Worm (Caenorhabditis elegans) whole organism, L1 larva: ENCODE data around the gene clec-137.

Source experiments
- ama-1 ChIP-seq: fragments of 150-350 bp; optimal IDR thresholded peaks from 2 replicates; lab custom pipeline; 2014
- blmp-1 ChIP-seq: fragments of 150-350 bp; optimal IDR thresholded peaks from 2 replicates; lab custom pipeline; 2014; ENCODE audit warnings: missing biosample characterization, missing genetic modification characterization
- ceh-82 ChIP-seq, 3 experiments: fragments of 150-350 bp in 1 of 3; sonication (generic microtip) in 2 of 3; optimal IDR thresholded peaks; 2 replicates each; lab custom pipeline; 2014 to 2017; ENCODE audit warnings: missing biosample characterization in 3 of 3, missing genetic modification characterization in 3 of 3
- fkh-10 ChIP-seq: sonication (generic microtip); optimal IDR thresholded peaks from 2 replicates; lab custom pipeline; 2017; ENCODE audit warnings: missing biosample characterization, missing genetic modification reagents, missing genetic modification characterization
- fos-1 ChIP-seq: fragments of 150-350 bp; optimal IDR thresholded peaks from 2 replicates; lab custom pipeline; 2014; ENCODE audit warnings: missing biosample characterization, missing genetic modification characterization
- hlh-17 ChIP-seq: fragments of 200-800 bp; sonication (Bioruptor generic); optimal IDR thresholded peaks from 2 replicates; lab custom pipeline; 2018; ENCODE audit warnings: missing genetic modification characterization, mild to moderate bottlenecking, missing compliant biosample characterization, moderate library complexity, borderline replicate concordance
- irx-1 ChIP-seq: sonication (generic microtip); optimal IDR thresholded peaks from 2 replicates; lab custom pipeline; 2016; ENCODE audit warnings: missing genetic modification characterization, missing compliant biosample characterization
- nhr-11 ChIP-seq: fragments of 150-350 bp; optimal IDR thresholded peaks from 2 replicates; lab custom pipeline; 2014; ENCODE audit warnings: missing biosample characterization, missing genetic modification characterization
- nhr-77 ChIP-seq: fragments of 150-350 bp; optimal IDR thresholded peaks from 2 replicates; lab custom pipeline; 2014; ENCODE audit warnings: missing biosample characterization, missing genetic modification characterization
- skn-1 ChIP-seq: fragments of 150-350 bp; optimal IDR thresholded peaks from 2 replicates; lab custom pipeline; 2014; ENCODE audit warnings: missing biosample characterization, missing genetic modification characterization
- zip-4 ChIP-seq: fragments of 200-800 bp; sonication (Bioruptor generic); optimal IDR thresholded peaks from 2 replicates; lab custom pipeline; 2018; ENCODE audit warnings: mild to moderate bottlenecking, missing genetic modification characterization, moderate library complexity, missing compliant biosample characterization

DNA sequence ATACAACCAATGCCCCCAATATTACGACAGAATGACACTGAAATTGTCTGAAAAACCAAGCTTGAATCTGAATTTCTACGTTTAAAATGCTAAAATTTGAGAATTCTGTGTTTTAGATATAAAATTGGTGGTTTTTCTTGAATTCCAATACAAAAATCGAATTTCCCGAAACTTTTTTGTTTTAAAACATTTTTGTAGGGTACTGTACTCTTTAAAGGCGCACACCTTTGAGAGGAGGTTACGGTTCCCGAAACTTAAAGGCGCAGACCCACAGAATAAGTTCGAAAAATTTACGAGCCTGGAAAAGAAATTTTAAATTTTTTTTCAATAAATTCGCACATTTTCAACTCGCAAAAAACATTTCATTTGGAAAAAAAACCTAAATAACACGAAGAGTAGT lies 13.2 kb downstream of the clec-137 start:
- TF ChIP-seq ceh-82 (tag; optimal IDR thresholded peaks at IDR 0.05; lab: Kevin White, UChicago) (no peak), nhr-11 (tag; lab: Kevin White, UChicago) (no peak), zip-4 (GFP tag; lab: Kevin White, UChicago) (no peak), hlh-17 (no peak), fos-1 (tag; lab: Kevin White, UChicago) (no peak), nhr-77 (tag; lab: Kevin White, UChicago) (no peak), irx-1 (tag; lab: Kevin White, UChicago) (no peak), fkh-10 (no peak), skn-1 (no peak), ama-1 (lab: Kevin White, UChicago) (no peak), blmp-1 (tag; lab: Kevin White, UChicago) (no peak)
